Worm (Caenorhabditis elegans): ENCODE data around the gene htas-1.

htas-1 gene

ce11 chrIV:9633889-9634288 is 49.4 kb downstream of the htas-1 start:
- TF ChIP-seq drap-1 (GFP tag; optimal IDR thresholded peaks at IDR 0.05) (no peak), M03D4.4 (tag; optimal IDR thresholded peaks at IDR 0.05) (no peak), ham-2 (GFP tag; optimal IDR thresholded peaks at IDR 0.05) (no peak), ces-1 (GFP tag; optimal IDR thresholded peaks at IDR 0.05) (no peak), lin-32 (GFP tag; optimal IDR thresholded peaks at IDR 0.05) (no peak), unc-39 (tag; optimal IDR thresholded peaks at IDR 0.05) (no peak), lsy-2 (tag; optimal IDR thresholded peaks at IDR 0.05) (no peak), elt-3 (tag; optimal IDR thresholded peaks at IDR 0.05) (no peak), sptf-1 (tag; optimal IDR thresholded peaks at IDR 0.05) (no peak)

Data from whole organism, mixed stage, embryonic.